Worm (Caenorhabditis elegans): ENCODE results near the gene osg-1.

The osg-1 gene

DNA sequence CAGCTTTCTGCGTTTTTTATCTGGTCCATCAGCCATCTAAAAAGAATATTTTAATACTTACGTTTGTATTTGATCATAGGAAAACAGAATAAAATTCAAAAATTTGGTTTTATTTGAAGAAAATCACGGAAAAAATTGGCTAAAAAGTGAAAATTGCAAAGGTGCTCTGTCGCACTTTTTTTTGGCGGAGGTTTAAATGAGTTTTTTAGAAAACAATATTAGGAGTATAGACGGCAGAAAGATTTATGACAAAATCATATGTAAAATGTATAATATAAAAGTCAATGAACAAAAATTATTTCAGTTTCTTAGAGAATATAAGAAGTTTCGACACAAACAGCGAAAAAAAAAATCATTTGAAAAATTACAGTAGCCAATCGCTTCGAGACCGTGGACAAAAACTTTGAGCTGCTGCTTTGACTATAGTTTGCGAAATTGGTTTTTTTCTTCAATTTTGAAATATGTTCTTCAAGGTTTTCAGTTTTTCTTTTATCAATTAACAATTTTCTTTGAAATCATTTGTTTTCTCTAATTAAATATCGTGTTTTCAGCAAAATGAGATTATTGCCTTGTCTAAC is 3.5 kb upstream of the osg-1 start, which contains the start of the genes R02F2.7 and R02F2.4:
Gene R02F2.7, minus strand, starts transcription at position 36 of the 578 bp plus-strand sequence.
Gene R02F2.4, plus strand, starts transcription at position 552 of the 578 bp plus-strand sequence.
- TF ChIP-seq sea-1 (GFP tag; conservative IDR thresholded peaks at IDR 0.05) (no peak), aly-1 (tag; optimal IDR thresholded peaks at IDR 0.05) (no peak), tra-4 (tag; optimal IDR thresholded peaks at IDR 0.05) (no peak), pes-1 (GFP tag; IDR thresholded peaks at IDR 0.05) (no peak), hmbx-1 (tag; optimal IDR thresholded peaks at IDR 0.05) (no peak), B0310.2 (tag; optimal IDR thresholded peaks at IDR 0.05) (no peak)

DNA sequence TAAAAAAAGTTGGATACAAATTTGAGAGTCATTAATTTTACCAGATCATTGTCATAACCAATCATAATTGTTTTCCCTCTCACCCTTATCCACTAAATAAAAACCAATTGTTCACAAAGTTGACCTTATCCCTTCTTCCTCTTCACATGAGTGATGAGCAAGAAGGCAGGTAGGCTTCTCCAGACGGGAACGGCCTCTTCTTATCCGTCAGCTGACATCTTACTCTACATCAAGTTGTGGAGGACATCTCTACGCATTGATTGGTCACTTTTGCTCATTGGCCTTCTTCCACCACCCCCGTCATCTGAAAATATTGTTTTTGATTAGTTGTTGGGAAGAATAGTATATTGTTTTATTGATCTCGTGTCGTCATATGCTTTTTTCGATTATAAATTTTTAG is 1.0 kb upstream of the osg-1 start:
- TF ChIP-seq hnd-1 (tag; optimal IDR thresholded peaks at IDR 0.05) (no peak), tbx-11 (GFP tag; IDR thresholded peaks at IDR 0.05) (no peak), tbx-37 (GFP tag; conservative IDR thresholded peaks at IDR 0.05) (no peak), pes-1 (GFP tag; IDR thresholded peaks at IDR 0.05) (no peak), scrt-1 (GFP tag; IDR thresholded peaks at IDR 0.05) (no peak), F13C5.2 (tag; optimal IDR thresholded peaks at IDR 0.05) (no peak), hmbx-1 (tag; optimal IDR thresholded peaks at IDR 0.05) (no peak), ceh-13 (GFP tag; optimal IDR thresholded peaks at IDR 0.05) (no peak), flt-1 (GFP tag; IDR thresholded peaks at IDR 0.05) (no peak), ama-1 (optimal IDR thresholded peaks at IDR 0.05) (no peak), aly-1 (tag; optimal IDR thresholded peaks at IDR 0.05) (no peak), hmg-4 (GFP tag; optimal IDR thresholded peaks at IDR 0.05) (no peak), ceh-36 (tag; optimal IDR thresholded peaks at IDR 0.05) (no peak)

DNA sequence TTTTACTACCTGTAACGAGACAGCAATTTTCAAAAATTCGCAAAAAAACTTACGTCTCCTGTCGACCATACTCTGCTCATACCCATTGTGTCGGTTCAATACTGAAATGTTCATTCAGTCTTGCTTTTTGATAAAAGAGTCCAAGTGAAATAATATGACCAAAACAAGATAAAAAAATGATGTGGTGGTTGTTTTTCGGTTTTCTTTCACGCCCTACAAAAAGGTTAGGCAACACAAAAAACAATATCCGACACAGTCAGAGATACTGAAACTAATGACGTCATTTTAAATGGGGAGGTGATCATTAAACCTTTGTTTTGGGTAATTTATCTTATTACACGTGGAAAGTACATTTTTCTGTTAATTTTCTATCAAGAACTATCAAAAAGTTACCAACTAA is 7.8 kb downstream of the osg-1 start, which contains the start of gene R02F2.8:
Gene R02F2.8, minus strand, starts transcription at position 101 of the 400 bp plus-strand sequence.
- TF ChIP-seq pes-1 (GFP tag; IDR thresholded peaks at IDR 0.05) (no peak), F13C5.2 (tag; optimal IDR thresholded peaks at IDR 0.05) (no peak), ets-7 (tag; optimal IDR thresholded peaks at IDR 0.05) (no peak), sea-1 (GFP tag; conservative IDR thresholded peaks at IDR 0.05) (no peak), ama-1 (optimal IDR thresholded peaks at IDR 0.05) (no peak), tra-4 (tag; optimal IDR thresholded peaks at IDR 0.05) (no peak), hmg-4 (GFP tag; optimal IDR thresholded peaks at IDR 0.05) (no peak), ceh-13 (GFP tag; optimal IDR thresholded peaks at IDR 0.05) (no peak), tbx-37 (GFP tag; conservative IDR thresholded peaks at IDR 0.05) (no peak), aly-1 (tag; optimal IDR thresholded peaks at IDR 0.05) (no peak)

DNA sequence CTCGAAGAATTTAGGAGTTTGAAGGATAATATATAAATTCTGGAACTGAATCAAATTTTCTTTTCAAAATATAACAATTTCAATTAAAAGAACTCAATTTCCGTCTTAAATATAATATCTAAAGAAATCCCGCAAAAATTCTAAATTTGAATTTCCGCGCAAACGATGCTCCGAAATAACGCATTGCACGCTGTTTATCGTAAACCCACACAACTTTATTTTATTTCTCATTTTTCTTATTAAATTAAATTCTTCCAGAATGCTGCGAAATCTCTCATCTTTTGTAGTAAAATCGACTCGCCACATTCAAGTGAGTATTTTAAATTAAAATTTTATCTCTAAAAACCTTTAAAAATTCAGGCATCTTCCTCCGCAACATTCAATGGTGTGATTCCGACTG is 11.6 kb downstream of the osg-1 start, which contains the start of gene R02F2.9:
Gene R02F2.9, plus strand, starts transcription at position 218 of the 400 bp plus-strand sequence.
- TF ChIP-seq sea-1 (GFP tag; conservative IDR thresholded peaks at IDR 0.05) (no peak), pes-1 (GFP tag; IDR thresholded peaks at IDR 0.05) (no peak), tra-4 (tag; optimal IDR thresholded peaks at IDR 0.05) (no peak), ceh-36 (tag; optimal IDR thresholded peaks at IDR 0.05) (no peak), scrt-1 (GFP tag; IDR thresholded peaks at IDR 0.05) (no peak), F13C5.2 (tag; optimal IDR thresholded peaks at IDR 0.05) (peak; percentile 36), tbx-11 (GFP tag; IDR thresholded peaks at IDR 0.05) (no peak), B0310.2 (tag; optimal IDR thresholded peaks at IDR 0.05) (no peak)

DNA sequence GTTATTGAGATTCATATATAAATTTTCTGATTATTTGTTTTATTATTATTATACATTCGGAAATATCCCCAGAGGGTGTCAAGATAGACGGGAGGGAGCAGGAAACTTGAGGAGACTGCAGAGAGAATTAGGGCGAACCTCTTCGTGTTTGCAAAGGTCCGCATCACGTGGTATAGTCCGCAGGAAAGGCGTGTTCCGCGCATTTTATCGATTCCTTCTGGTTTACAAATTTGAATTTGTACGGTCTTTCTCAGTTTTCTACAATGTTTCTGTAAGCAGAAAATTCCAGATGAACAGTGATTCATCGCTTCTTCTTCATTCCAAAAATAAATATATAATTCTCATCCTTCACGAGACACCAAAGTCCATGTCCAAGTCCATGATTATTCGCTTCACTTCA is 12.6 kb downstream of the osg-1 start:
- no peak for TF ChIP-seq ceh-13 (GFP tag; optimal IDR thresholded peaks at IDR 0.05)
- no peak for TF ChIP-seq hmbx-1 (tag; optimal IDR thresholded peaks at IDR 0.05)
- no peak for TF ChIP-seq tbx-11 (GFP tag; IDR thresholded peaks at IDR 0.05)
- no peak for TF ChIP-seq pes-1 (GFP tag; IDR thresholded peaks at IDR 0.05)
- TF ChIP-seq hnd-1 (tag; optimal IDR thresholded peaks at IDR 0.05): no peak
- TF ChIP-seq B0310.2 (tag; optimal IDR thresholded peaks at IDR 0.05): no peak
- TF ChIP-seq scrt-1 (GFP tag; IDR thresholded peaks at IDR 0.05): no peak
- no peak for TF ChIP-seq tra-4 (tag; optimal IDR thresholded peaks at IDR 0.05)
- no peak for TF ChIP-seq sea-1 (GFP tag; conservative IDR thresholded peaks at IDR 0.05)
- no peak for TF ChIP-seq flt-1 (GFP tag; IDR thresholded peaks at IDR 0.05)
- TF ChIP-seq ets-7 (tag; optimal IDR thresholded peaks at IDR 0.05): no peak
- TF ChIP-seq F13C5.2 (tag; optimal IDR thresholded peaks at IDR 0.05): no peak
- no peak for TF ChIP-seq hmg-4 (GFP tag; optimal IDR thresholded peaks at IDR 0.05)
- no peak for TF ChIP-seq tbx-37 (GFP tag; conservative IDR thresholded peaks at IDR 0.05)
- no peak for TF ChIP-seq ceh-36 (tag; optimal IDR thresholded peaks at IDR 0.05)

DNA sequence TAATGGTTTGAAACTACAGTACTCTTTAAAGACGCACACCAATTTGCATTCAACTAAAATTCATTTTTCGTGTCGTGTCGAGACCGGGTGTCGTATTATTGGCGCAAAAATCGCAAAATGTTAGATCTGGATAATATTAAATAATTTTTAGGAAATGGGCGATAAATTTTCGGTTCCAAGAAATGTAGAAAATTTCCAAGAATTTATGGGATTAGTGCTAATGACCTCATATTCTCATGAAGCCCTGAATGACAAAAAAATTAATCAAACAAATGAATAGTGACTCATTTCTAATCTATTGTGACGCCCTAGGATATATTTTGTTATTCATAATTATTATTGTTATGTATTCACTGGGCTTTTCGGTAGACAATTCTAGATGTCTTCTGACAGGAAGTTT is 13.4 kb downstream of the osg-1 start:
- TF ChIP-seq tbx-11 (GFP tag; IDR thresholded peaks at IDR 0.05) (no peak), F13C5.2 (tag; optimal IDR thresholded peaks at IDR 0.05) (no peak), ets-7 (tag; optimal IDR thresholded peaks at IDR 0.05) (no peak), aly-1 (tag; optimal IDR thresholded peaks at IDR 0.05) (no peak), tbx-37 (GFP tag; conservative IDR thresholded peaks at IDR 0.05) (no peak), scrt-1 (GFP tag; IDR thresholded peaks at IDR 0.05) (no peak), ama-1 (optimal IDR thresholded peaks at IDR 0.05) (no peak), pes-1 (GFP tag; IDR thresholded peaks at IDR 0.05) (no peak), hmg-4 (GFP tag; optimal IDR thresholded peaks at IDR 0.05) (no peak), hmbx-1 (tag; optimal IDR thresholded peaks at IDR 0.05) (no peak)

DNA sequence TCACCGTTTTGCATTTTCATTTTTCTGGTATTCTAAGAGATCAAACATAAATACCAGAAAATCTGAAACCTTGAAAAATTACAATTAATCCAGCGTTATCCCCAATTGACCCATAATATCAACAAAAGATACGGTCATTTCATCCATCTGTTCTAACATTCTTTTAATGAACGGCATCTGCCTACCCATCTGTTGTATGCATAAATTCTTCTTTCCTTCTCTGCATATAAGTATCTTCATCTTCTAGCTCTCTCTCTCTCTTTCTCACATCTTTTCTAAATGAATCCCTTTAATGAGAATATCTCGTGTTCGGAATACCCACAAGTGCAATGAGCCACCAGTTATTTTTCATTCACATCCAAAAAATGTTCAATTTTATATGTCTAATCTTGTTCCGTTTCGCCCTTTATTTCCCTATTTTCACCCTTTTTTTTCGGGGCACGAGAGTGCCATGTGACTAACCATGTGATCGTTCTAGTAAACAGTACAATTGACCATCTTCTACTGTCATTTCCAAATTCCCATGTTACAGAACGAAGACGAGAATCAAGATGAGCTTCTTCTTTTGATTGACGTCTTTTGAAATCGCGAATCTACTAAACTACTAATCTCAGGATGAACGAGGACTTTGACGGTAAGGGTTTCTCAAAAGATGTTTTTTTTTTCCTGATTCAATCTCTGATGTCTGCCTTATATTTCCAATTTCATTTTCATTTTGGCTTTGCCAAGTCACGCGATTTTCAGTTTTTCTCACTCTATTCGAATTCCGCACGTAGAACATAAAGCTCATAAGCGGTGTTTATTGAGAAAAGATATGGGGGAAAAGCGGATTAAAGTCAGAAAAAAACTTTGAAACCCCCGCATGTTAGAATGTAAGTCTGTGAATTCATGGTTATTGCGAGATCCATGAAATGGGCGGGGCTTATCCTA is 14.3 kb downstream of the osg-1 start, which contains the start of gene R02F2.1:
Gene R02F2.1, plus strand, starts transcription at position 528 of the 930 bp plus-strand sequence.
- TF ChIP-seq aly-1 (tag; optimal IDR thresholded peaks at IDR 0.05) (no peak), tbx-11 (GFP tag; IDR thresholded peaks at IDR 0.05) (no peak), B0310.2 (tag; optimal IDR thresholded peaks at IDR 0.05) (no peak), ets-7 (tag; optimal IDR thresholded peaks at IDR 0.05) (no peak), hmbx-1 (tag; optimal IDR thresholded peaks at IDR 0.05) (no peak)
